Worm (Caenorhabditis elegans): Measurements from ENCODE around the gene F35F11.2.
A peak's percentile ranks its signal among the peaks of the same experiment; 100 is the strongest.

The F35F11.2 gene

DNA sequence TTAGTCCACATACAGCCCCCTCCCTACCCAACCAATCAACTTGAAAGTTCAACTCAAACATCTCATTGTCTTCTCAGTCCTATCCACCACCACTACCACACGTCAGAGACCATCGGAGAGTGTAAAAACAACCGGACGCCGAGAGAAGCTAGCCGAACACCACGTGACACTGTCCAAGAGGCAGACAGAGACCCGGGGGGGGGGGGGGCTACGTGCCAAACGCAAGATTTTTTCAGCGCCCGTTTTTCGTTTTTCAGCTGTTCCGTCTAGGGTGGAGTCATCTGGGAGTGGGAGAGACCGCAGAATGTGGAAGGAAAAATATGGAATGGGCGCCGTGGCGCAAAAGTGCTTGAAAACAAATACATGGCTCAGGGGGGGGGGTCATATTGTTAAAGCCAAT is 14.2 kb upstream of the F35F11.2 start:
- TF ChIP-seq C34F6.9 (tag; optimal IDR thresholded peaks at IDR 0.05): peak; percentile 63
- no peak for TF ChIP-seq elt-3 (tag; optimal IDR thresholded peaks at IDR 0.05)
- no peak for TF ChIP-seq nhr-10 (tag; optimal IDR thresholded peaks at IDR 0.05)
- no peak for TF ChIP-seq mbf-1 (tag; optimal IDR thresholded peaks at IDR 0.05)
- peak; percentile 55 for TF ChIP-seq nhr-129 (tag; optimal IDR thresholded peaks at IDR 0.05)
- no peak for TF ChIP-seq ZK546.5 (tag; optimal IDR thresholded peaks at IDR 0.05)
- TF ChIP-seq ztf-4 (tag; optimal IDR thresholded peaks at IDR 0.05): peak; percentile 41
- peak; percentile 87 for TF ChIP-seq nhr-25 (tag; optimal IDR thresholded peaks at IDR 0.05)
- peak; percentile 94 to 95 for TF ChIP-seq mdl-1 (tag; optimal IDR thresholded peaks at IDR 0.05)
- TF ChIP-seq snpc-4 (tag; optimal IDR thresholded peaks at IDR 0.05): no peak
- no peak for TF ChIP-seq fos-1 (tag; optimal IDR thresholded peaks at IDR 0.05)
- TF ChIP-seq blmp-1 (tag; optimal IDR thresholded peaks at IDR 0.05; ENCODE audit: insufficient read depth): peak; percentile 35
- TF ChIP-seq R02D3.7 (tag; optimal IDR thresholded peaks at IDR 0.05): no peak
- TF ChIP-seq lin-11 (tag; optimal IDR thresholded peaks at IDR 0.05): peak; percentile 46
- peak; percentile 24 for TF ChIP-seq egl-27 (tag; optimal IDR thresholded peaks at IDR 0.05)
- TF ChIP-seq nhr-12 (tag; optimal IDR thresholded peaks at IDR 0.05): no peak
- no peak for TF ChIP-seq aly-2 (tag; optimal IDR thresholded peaks at IDR 0.05)
- TF ChIP-seq elt-1 (tag; optimal IDR thresholded peaks at IDR 0.05): no peak
- no peak for TF ChIP-seq skn-1 (tag; optimal IDR thresholded peaks at IDR 0.05)
- no peak for TF ChIP-seq nhr-11 (tag; optimal IDR thresholded peaks at IDR 0.05)
- no peak for TF ChIP-seq dmd-4 (tag; optimal IDR thresholded peaks at IDR 0.05)
- no peak for TF ChIP-seq ztf-11 (tag; optimal IDR thresholded peaks at IDR 0.05)
- TF ChIP-seq mab-5 (tag; optimal IDR thresholded peaks at IDR 0.05): peak; percentile 6
- peak; percentile 87 for TF ChIP-seq F13H6.1 (tag; optimal IDR thresholded peaks at IDR 0.05)
- no peak for TF ChIP-seq nhr-237 (tag; optimal IDR thresholded peaks at IDR 0.05)
- peak; percentile 82 for TF ChIP-seq sem-4 (tag; optimal IDR thresholded peaks at IDR 0.05)
- TF ChIP-seq ceh-16 (tag; optimal IDR thresholded peaks at IDR 0.05): peak; percentile 24
- peak; percentile 55 for TF ChIP-seq ama-1 (optimal IDR thresholded peaks at IDR 0.05)
- TF ChIP-seq crh-2 (tag; optimal IDR thresholded peaks at IDR 0.05): peak; percentile 54
- no peak for TF ChIP-seq zag-1 (tag; optimal IDR thresholded peaks at IDR 0.05)
- no peak for TF ChIP-seq unc-39 (tag; optimal IDR thresholded peaks at IDR 0.05)
- TF ChIP-seq alr-1 (tag; optimal IDR thresholded peaks at IDR 0.05): no peak
- TF ChIP-seq nhr-23 (tag; optimal IDR thresholded peaks at IDR 0.05): no peak
- TF ChIP-seq lin-39 (tag; optimal IDR thresholded peaks at IDR 0.05): no peak
- peak; percentile 48 for TF ChIP-seq Y55F3AM.14 (GFP tag; optimal IDR thresholded peaks at IDR 0.05)
- peak; percentile 16 for TF ChIP-seq lin-13 (GFP tag; optimal IDR thresholded peaks at IDR 0.05)
- no peak for TF ChIP-seq ceh-82 (tag; optimal IDR thresholded peaks at IDR 0.05)
- no peak for TF ChIP-seq gmeb-1 (tag; optimal IDR thresholded peaks at IDR 0.05)
- TF ChIP-seq sma-3 (GFP tag; optimal IDR thresholded peaks at IDR 0.05): peak; percentile 65
- TF ChIP-seq sma-9 (GFP tag; optimal IDR thresholded peaks at IDR 0.05): peak; percentile 89
- no peak for TF ChIP-seq sma-9 (tag; optimal IDR thresholded peaks at IDR 0.05)
- no peak for TF ChIP-seq unc-62 (GFP tag; optimal IDR thresholded peaks at IDR 0.05)
- TF ChIP-seq lsy-2 (tag; optimal IDR thresholded peaks at IDR 0.05): peak in 1 of 2 experiments; percentile 65
- no peak for TF ChIP-seq nhr-6 (tag; optimal IDR thresholded peaks at IDR 0.05)
- TF ChIP-seq nhr-21 (tag; optimal IDR thresholded peaks at IDR 0.05): peak; percentile 63
- TF ChIP-seq peb-1 (tag; optimal IDR thresholded peaks at IDR 0.05): no peak
- TF ChIP-seq unc-55 (GFP tag; optimal IDR thresholded peaks at IDR 0.05): peak; percentile 35
- TF ChIP-seq ztf-1 (GFP tag; conservative IDR thresholded peaks at IDR 0.05): no peak
